Worm (Caenorhabditis elegans): ENCODE results near the gene D2096.13.
"Not testable (repeated sequence)": the region's sequence is repeated elsewhere in the genome, so short reads cannot be mapped to it uniquely, and the experiment has no call there.

ce11 chrIV:8352036-8352435 lies 6.4 kb downstream of the D2096.13 start, which contains the start of gene F17E9.16:
- not testable (repeated sequence) for TF ChIP-seq zag-1, nhr-76 (tag; optimal IDR thresholded peaks at IDR 0.05)
